Fruit fly (Drosophila melanogaster) whole organism: ENCODE results near the gene Sfp24C1.

ENCODE experiments used
- CG8478 ChIP-seq: fragments of >200 bp; optimal IDR thresholded peaks from 2 replicates; lab custom pipeline; 2018; ENCODE audit warnings: inconsistent platforms
- Dll ChIP-seq: fragments of >200 bp; optimal IDR thresholded peaks from 2 replicates; lab custom pipeline; 2017
- EcR ChIP-seq, 2 experiments: fragments of >200 bp; optimal IDR thresholded peaks; 2 replicates each; lab custom pipeline; 2017; ENCODE audit warnings: missing biosample characterization in 2 of 2, missing genetic modification characterization in 2 of 2, missing genetic modification reagents in 2 of 2
- pan ChIP-seq: fragments of >200 bp; optimal IDR thresholded peaks from 2 replicates; lab custom pipeline; 2017
- psq ChIP-seq: fragments of >200 bp; optimal IDR thresholded peaks from 2 replicates; lab custom pipeline; 2017
- usp ChIP-seq: fragments of >200 bp; optimal IDR thresholded peaks from 2 replicates; lab custom pipeline; 2017; ENCODE audit warnings: missing biosample characterization, missing genetic modification characterization, mixed read lengths

The Sfp24C1 gene

dm6 chr2L:3700374-3700773 lies at the start of gene Sfp24C1:
Gene Sfp24C1, plus strand, starts transcription at chr2L:3700674.
- TF ChIP-seq pan (lab: Kevin White, UChicago) = no peak
- no peak for TF ChIP-seq CG8478 (lab: Kevin White, UChicago)
- no peak for TF ChIP-seq Dll (lab: Kevin White, UChicago)
- no peak for TF ChIP-seq usp (GFP tag; lab: Kevin White, UChicago)
- TF ChIP-seq psq (lab: Kevin White, UChicago) = no peak

- TF ChIP-seq pan (lab: Kevin White, UChicago) (no peak), CG8478 (lab: Kevin White, UChicago) (no peak)
Measured at dm6 chr2L:3654956-3655618, 45.4 kb upstream of the Sfp24C1 start.

dm6 chr2L:3655698-3656105 lies 44.8 kb upstream of the Sfp24C1 start:
- TF ChIP-seq usp (GFP tag; lab: Kevin White, UChicago) = no peak
- no peak for TF ChIP-seq EcR (GFP tag; optimal IDR thresholded peaks at IDR 0.05; lab: Kevin White, UChicago)

dm6 chr2L:3656667-3657066 lies 43.8 kb upstream of the Sfp24C1 start, which contains the start of gene for:
Gene for, minus strand, starts transcription at chr2L:3656953.
- TF ChIP-seq pan (lab: Kevin White, UChicago) (no peak), usp (GFP tag; lab: Kevin White, UChicago) (no peak), Dll (lab: Kevin White, UChicago) (no peak), psq (lab: Kevin White, UChicago) (no peak), EcR (GFP tag; optimal IDR thresholded peaks at IDR 0.05; lab: Kevin White, UChicago) (no peak), CG8478 (lab: Kevin White, UChicago) (no peak)

- no peak for TF ChIP-seq pan (lab: Kevin White, UChicago)
- TF ChIP-seq EcR (GFP tag; optimal IDR thresholded peaks at IDR 0.05; lab: Kevin White, UChicago) = no peak
- TF ChIP-seq psq (lab: Kevin White, UChicago) = no peak
- no peak for TF ChIP-seq CG8478 (lab: Kevin White, UChicago)
- no peak for TF ChIP-seq usp (GFP tag; lab: Kevin White, UChicago)
- no peak for TF ChIP-seq Dll (lab: Kevin White, UChicago)
Measured at dm6 chr2L:3657349-3658142, 42.9 kb upstream of the Sfp24C1 start.

- TF ChIP-seq EcR (GFP tag; optimal IDR thresholded peaks at IDR 0.05; lab: Kevin White, UChicago) = no peak
- no peak for TF ChIP-seq Dll (lab: Kevin White, UChicago)
- no peak for TF ChIP-seq pan (lab: Kevin White, UChicago)
- TF ChIP-seq psq (lab: Kevin White, UChicago) = no peak
- no peak for TF ChIP-seq usp (GFP tag; lab: Kevin White, UChicago)
- TF ChIP-seq CG8478 (lab: Kevin White, UChicago) = no peak
Measured at dm6 chr2L:3662307-3662795, 38.1 kb upstream of the Sfp24C1 start, which contains the start of gene Drgx. Gene Drgx, plus strand, starts transcription at chr2L:3662745.

- TF ChIP-seq usp (GFP tag; lab: Kevin White, UChicago) = no peak
- TF ChIP-seq Dll (lab: Kevin White, UChicago) = no peak
- TF ChIP-seq EcR (GFP tag; optimal IDR thresholded peaks at IDR 0.05; lab: Kevin White, UChicago) = no peak
Measured at dm6 chr2L:3668451-3668850, 32.0 kb upstream of the Sfp24C1 start, which contains the start of gene Sfp24Ba. Gene Sfp24Ba, minus strand, starts transcription at chr2L:3668551.

dm6 chr2L:3669034-3669433 lies 31.4 kb upstream of the Sfp24C1 start, which contains the start of gene Sfp24Bd:
Gene Sfp24Bd, minus strand, starts transcription at chr2L:3669134.
- TF ChIP-seq psq (lab: Kevin White, UChicago) (no peak), usp (GFP tag; lab: Kevin White, UChicago) (no peak), Dll (lab: Kevin White, UChicago) (no peak), pan (lab: Kevin White, UChicago) (no peak), EcR (GFP tag; optimal IDR thresholded peaks at IDR 0.05; lab: Kevin White, UChicago) (no peak), CG8478 (lab: Kevin White, UChicago) (no peak)

dm6 chr2L:3669675-3670074 lies 30.8 kb upstream of the Sfp24C1 start, which contains the start of gene Sfp24Bb:
Gene Sfp24Bb, minus strand, starts transcription at chr2L:3669775.
- TF ChIP-seq CG8478 (lab: Kevin White, UChicago) = no peak
- TF ChIP-seq Dll (lab: Kevin White, UChicago) = no peak
- TF ChIP-seq usp (GFP tag; lab: Kevin White, UChicago) = no peak

dm6 chr2L:3670481-3670880 lies 30.0 kb upstream of the Sfp24C1 start, which contains the start of gene Sfp24Bc:
Gene Sfp24Bc, minus strand, starts transcription at chr2L:3670581.
- TF ChIP-seq CG8478 (lab: Kevin White, UChicago) (no peak), Dll (lab: Kevin White, UChicago) (no peak), usp (GFP tag; lab: Kevin White, UChicago) (no peak), EcR (GFP tag; optimal IDR thresholded peaks at IDR 0.05; lab: Kevin White, UChicago) (no peak)

- no peak for TF ChIP-seq pan (lab: Kevin White, UChicago)
- TF ChIP-seq usp (GFP tag; lab: Kevin White, UChicago) = no peak
- TF ChIP-seq EcR (GFP tag; optimal IDR thresholded peaks at IDR 0.05; lab: Kevin White, UChicago) = no peak
- no peak for TF ChIP-seq psq (lab: Kevin White, UChicago)
- no peak for TF ChIP-seq Dll (lab: Kevin White, UChicago)
- no peak for TF ChIP-seq CG8478 (lab: Kevin White, UChicago)
Measured at dm6 chr2L:3675770-3676169, 24.7 kb upstream of the Sfp24C1 start.
